Worm (Caenorhabditis elegans) whole organism, L4 larva: ENCODE measurements around the gene Y67D8B.5.

Source experiments
- jun-1 ChIP-seq: fragments of 150-350 bp; optimal IDR thresholded peaks from 2 replicates; lab custom pipeline; 2014; ENCODE audit warnings: missing biosample characterization, missing genetic modification reagents, missing genetic modification characterization
- nhr-237 ChIP-seq: sonication (generic microtip); optimal IDR thresholded peaks from 2 replicates; lab custom pipeline; 2017; ENCODE audit warnings: missing biosample characterization, missing genetic modification characterization
- nhr-25 ChIP-seq: sonication (generic microtip); optimal IDR thresholded peaks from 2 replicates; lab custom pipeline; 2017; ENCODE audit warnings: missing genetic modification characterization, mild to moderate bottlenecking, missing compliant biosample characterization, antibody characterized with exemption, moderate library complexity, borderline replicate concordance; ENCODE audit not compliant: insufficient read depth
- sdz-12 ChIP-seq: fragments of 200-800 bp; sonication (Bioruptor generic); optimal IDR thresholded peaks from 2 replicates; lab custom pipeline; 2018; ENCODE audit warnings: mild to moderate bottlenecking, missing genetic modification characterization, missing compliant biosample characterization
- unc-62 ChIP-seq, 3 experiments: fragments of 150-350 bp in 1 of 3; sonication (generic microtip); optimal IDR thresholded peaks in 2 of 3; peaks in 1 of 3; 1 replicate in 1 of 3; 2 replicates in 2 of 3; lab custom pipeline; 2014 to 2017; ENCODE audit warnings: missing biosample characterization in 3 of 3, missing genetic modification characterization in 3 of 3, missing genetic modification reagents in 3 of 3, missing genotype in 1 of 3

ce11 chrIV:3176067-3176758, 25.9 kb upstream of the Y67D8B.5 start, which contains the start of gene nlp-81:
- TF ChIP-seq jun-1 (tag; lab: Kevin White, UChicago) (no peak), nhr-237 (tag; lab: Kevin White, UChicago) (no peak), nhr-25 (tag; lab: Kevin White, UChicago) (no peak), unc-62 (GFP tag; optimal IDR thresholded peaks at IDR 0.05 in 1 of 2; lab: Kevin White, UChicago) (no peak), unc-62 (tag; optimal IDR thresholded peaks at IDR 0.05; lab: Kevin White, UChicago) (no peak), sdz-12 (GFP tag; lab: Kevin White, UChicago) (no peak)
